Worm (Caenorhabditis elegans) whole organism, L2 larva: Measurements from ENCODE around the gene Y43C5B.2.

Experiments used
- ceh-82 ChIP-seq: fragments of 150-350 bp; optimal IDR thresholded peaks from 2 replicates; lab custom pipeline; 2014; ENCODE audit warnings: missing biosample characterization, missing genetic modification characterization
- lin-13 ChIP-seq: fragments of 150-350 bp; optimal IDR thresholded peaks from 2 replicates; lab custom pipeline; 2014; ENCODE audit warnings: missing biosample characterization, missing genetic modification reagents, missing genetic modification characterization
- lin-39 ChIP-seq: fragments of 150-350 bp; optimal IDR thresholded peaks from 2 replicates; lab custom pipeline; 2014; ENCODE audit warnings: missing biosample characterization, missing genetic modification reagents, missing genetic modification characterization
- mdl-1 ChIP-seq, 2 experiments: fragments of 150-350 bp in 1 of 2; sonication (generic microtip) in 1 of 2; optimal IDR thresholded peaks; 2 replicates each; lab custom pipeline; 2017; ENCODE audit warnings: missing biosample characterization in 2 of 2, missing genetic modification characterization in 2 of 2
- nhr-11 ChIP-seq: fragments of 150-350 bp; optimal IDR thresholded peaks from 2 replicates; lab custom pipeline; 2014; ENCODE audit warnings: missing biosample characterization, missing genetic modification characterization
- nhr-6 ChIP-seq: fragments of 150-350 bp; optimal IDR thresholded peaks from 2 replicates; lab custom pipeline; 2014; ENCODE audit warnings: missing biosample characterization, missing genetic modification characterization
- nhr-77 ChIP-seq: fragments of 150-350 bp; optimal IDR thresholded peaks from 2 replicates; lab custom pipeline; 2014; ENCODE audit warnings: missing biosample characterization, missing genetic modification characterization
- unc-39 ChIP-seq: fragments of 150-350 bp; optimal IDR thresholded peaks from 2 replicates; lab custom pipeline; 2014; ENCODE audit warnings: missing biosample characterization, missing genetic modification characterization
- unc-62 ChIP-seq: fragments of 150-350 bp; optimal IDR thresholded peaks from 2 replicates; lab custom pipeline; 2014; ENCODE audit warnings: missing biosample characterization, missing genetic modification reagents, missing genetic modification characterization
- ztf-4 ChIP-seq: fragments of 150-350 bp; optimal IDR thresholded peaks from 2 replicates; lab custom pipeline; 2014; ENCODE audit warnings: missing biosample characterization, missing genetic modification characterization

DNA sequence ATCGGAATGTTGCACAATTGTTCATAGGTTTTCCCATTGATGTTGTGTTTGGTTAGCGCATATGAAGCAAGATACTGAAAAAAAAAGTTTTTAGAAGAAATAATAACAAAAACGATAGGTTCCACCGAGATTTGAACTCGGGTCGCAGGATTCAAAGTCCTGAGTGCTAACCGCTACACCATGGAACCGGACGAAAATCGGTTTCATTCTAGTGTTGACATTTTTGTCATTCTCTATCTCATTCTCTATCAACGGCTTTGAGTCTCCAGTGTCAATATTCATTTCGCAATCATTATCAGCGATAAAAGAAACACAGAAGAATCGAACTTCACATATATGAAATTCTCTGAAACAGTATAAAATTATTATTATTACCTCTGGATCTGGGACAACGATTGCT, 41.0 kb downstream of the Y43C5B.2 start:
- TF ChIP-seq unc-39 (tag; lab: Kevin White, UChicago) (no peak), mdl-1 (tag; optimal IDR thresholded peaks at IDR 0.05; lab: Kevin White, UChicago) (no peak), lin-13 (GFP tag; lab: Kevin White, UChicago) (no peak), ztf-4 (tag; lab: Kevin White, UChicago) (no peak), nhr-6 (tag; lab: Kevin White, UChicago) (no peak), ceh-82 (tag; lab: Kevin White, UChicago) (no peak), nhr-77 (tag; lab: Kevin White, UChicago) (no peak), lin-39 (no peak), nhr-11 (no peak), unc-62 (GFP tag; lab: Kevin White, UChicago) (no peak)
